Fruit fly (Drosophila melanogaster) S2 (cell line): Measurements from ENCODE around the gene Atg1.

ENCODE experiments used
- CG8478 ChIP-seq: fragments of >200 bp; optimal IDR thresholded peaks from 2 replicates; lab custom pipeline; 2018
- CTCF ChIP-seq, 2 experiments: fragments of >200 bp; optimal IDR thresholded peaks; 2 replicates each; lab custom pipeline; 2018

- TF ChIP-seq CG8478 (lab: Kevin White, UChicago) = no peak
- no peak for TF ChIP-seq CTCF (optimal IDR thresholded peaks at IDR 0.05; lab: Kevin White, UChicago)
Observed at dm6 chr3L:12834526-12835213, 29.8 kb upstream of the Atg1 start.
